Worm (Caenorhabditis elegans) whole organism, mixed stage, embryonic: Measurements from ENCODE around the gene ZC513.14.

Experiments used
- M03D4.4 ChIP-seq: sonication (generic microtip); optimal IDR thresholded peaks from 2 replicates; lab custom pipeline; 2017; ENCODE audit warnings: mild to moderate bottlenecking, missing genetic modification characterization, missing compliant biosample characterization
- bed-3 ChIP-seq: fragments of 200-800 bp; sonication (Bioruptor generic); optimal IDR thresholded peaks from 3 replicates; lab custom pipeline; 2018; ENCODE audit warnings: mild to moderate bottlenecking, missing genetic modification characterization, moderate library complexity, missing compliant biosample characterization
- blmp-1 ChIP-seq: fragments of 150-350 bp; optimal IDR thresholded peaks from 2 replicates; lab custom pipeline; 2014; ENCODE audit warnings: missing biosample characterization, missing genetic modification characterization
- ceh-39 ChIP-seq: fragments of 150-350 bp; optimal IDR thresholded peaks from 2 replicates; lab custom pipeline; 2014; ENCODE audit warnings: missing biosample characterization, missing genetic modification characterization
- ceh-43 ChIP-seq: fragments of 200-800 bp; sonication (Bioruptor generic); optimal IDR thresholded peaks from 2 replicates; lab custom pipeline; 2018; ENCODE audit warnings: mild to moderate bottlenecking, missing genetic modification characterization, moderate library complexity, missing compliant biosample characterization
- ceh-83 ChIP-seq: fragments of 200-800 bp; sonication (Bioruptor generic); optimal IDR thresholded peaks from 2 replicates; lab custom pipeline; 2018; ENCODE audit warnings: mild to moderate bottlenecking, missing genetic modification characterization, missing compliant biosample characterization
- ces-1 ChIP-seq: fragments of 150-350 bp; optimal IDR thresholded peaks from 2 replicates; lab custom pipeline; 2014; ENCODE audit warnings: missing biosample characterization, missing genetic modification reagents, missing genetic modification characterization
- cnd-1 ChIP-seq: fragments of 200-800 bp; sonication (Bioruptor generic); optimal IDR thresholded peaks from 2 replicates; lab custom pipeline; 2018; ENCODE audit warnings: mild to moderate bottlenecking, missing genetic modification characterization, missing compliant biosample characterization
- drap-1 ChIP-seq: fragments of 200-800 bp; sonication (Bioruptor generic); optimal IDR thresholded peaks from 3 replicates; lab custom pipeline; 2018; ENCODE audit warnings: mild to moderate bottlenecking, missing genetic modification characterization, missing compliant biosample characterization
- elt-1 ChIP-seq: sonication (generic microtip); optimal IDR thresholded peaks from 2 replicates; lab custom pipeline; 2017; ENCODE audit warnings: missing genetic modification characterization, mild to moderate bottlenecking, missing compliant biosample characterization, antibody characterized with exemption, moderate library complexity, borderline replicate concordance; ENCODE audit not compliant: insufficient read depth
- elt-3 ChIP-seq: fragments of 150-350 bp; optimal IDR thresholded peaks from 2 replicates; lab custom pipeline; 2014; ENCODE audit warnings: missing biosample characterization, missing genetic modification characterization
- flh-1 ChIP-seq: fragments of 200-800 bp; sonication (Bioruptor generic); optimal IDR thresholded peaks from 2 replicates; lab custom pipeline; 2018; ENCODE audit warnings: mild to moderate bottlenecking, missing genetic modification characterization, moderate library complexity, missing compliant biosample characterization
- ham-2 ChIP-seq: fragments of 200-800 bp; sonication (Bioruptor generic); optimal IDR thresholded peaks from 2 replicates; lab custom pipeline; 2018; ENCODE audit warnings: mild to moderate bottlenecking, missing genetic modification characterization, missing compliant biosample characterization
- hlh-1 ChIP-seq: fragments of 150-350 bp; optimal IDR thresholded peaks from 2 replicates; lab custom pipeline; 2014; ENCODE audit warnings: missing biosample characterization, missing genetic modification reagents, missing genetic modification characterization
- lin-32 ChIP-seq: fragments of 200-800 bp; sonication (Bioruptor generic); optimal IDR thresholded peaks from 2 replicates; lab custom pipeline; 2018; ENCODE audit warnings: mild to moderate bottlenecking, missing genetic modification characterization, missing compliant biosample characterization
- lsy-2 ChIP-seq: fragments of 150-350 bp; optimal IDR thresholded peaks from 2 replicates; lab custom pipeline; 2014; ENCODE audit warnings: missing biosample characterization, missing genetic modification characterization
- mab-5 ChIP-seq: fragments of 150-350 bp; optimal IDR thresholded peaks from 2 replicates; lab custom pipeline; 2014; ENCODE audit warnings: missing biosample characterization, missing genetic modification characterization
- mep-1 ChIP-seq: fragments of 150-350 bp; optimal IDR thresholded peaks from 2 replicates; lab custom pipeline; 2017; ENCODE audit warnings: missing biosample characterization, missing genetic modification reagents, missing genetic modification characterization, inconsistent platforms
- mls-2 ChIP-seq: sonication (generic microtip); optimal IDR thresholded peaks from 2 replicates; lab custom pipeline; 2016; ENCODE audit warnings: mild to moderate bottlenecking, missing genetic modification characterization, moderate library complexity, missing compliant biosample characterization
- nhr-12 ChIP-seq: fragments of 150-350 bp; optimal IDR thresholded peaks from 2 replicates; lab custom pipeline; 2014; ENCODE audit warnings: missing biosample characterization, missing genetic modification characterization
- nhr-2 ChIP-seq: fragments of 150-350 bp; optimal IDR thresholded peaks from 2 replicates; lab custom pipeline; 2014; ENCODE audit warnings: missing biosample characterization, missing genetic modification characterization
- nhr-237 ChIP-seq: fragments of 150-350 bp; optimal IDR thresholded peaks from 2 replicates; lab custom pipeline; 2014; ENCODE audit warnings: missing biosample characterization, missing genetic modification characterization
- nhr-28 ChIP-seq: fragments of 150-350 bp; optimal IDR thresholded peaks from 2 replicates; lab custom pipeline; 2014; ENCODE audit warnings: missing biosample characterization, missing genetic modification characterization
- nhr-76 ChIP-seq: sonication (generic microtip); optimal IDR thresholded peaks from 2 replicates; lab custom pipeline; 2017; ENCODE audit warnings: missing biosample characterization, missing genetic modification characterization
- sem-2 ChIP-seq: fragments of 200-800 bp; sonication (Bioruptor generic); optimal IDR thresholded peaks from 2 replicates; lab custom pipeline; 2018; ENCODE audit warnings: mild to moderate bottlenecking, missing genetic modification characterization, missing compliant biosample characterization
- snpc-4 ChIP-seq: fragments of 150-350 bp; optimal IDR thresholded peaks from 2 replicates; lab custom pipeline; 2014; ENCODE audit warnings: missing biosample characterization, missing genetic modification characterization
- sptf-1 ChIP-seq: sonication (generic microtip); optimal IDR thresholded peaks from 2 replicates; lab custom pipeline; 2017; ENCODE audit warnings: mild to moderate bottlenecking, missing genetic modification characterization, moderate library complexity, missing compliant biosample characterization
- tbx-8 ChIP-seq: fragments of 200-800 bp; sonication (Bioruptor generic); optimal IDR thresholded peaks from 2 replicates; lab custom pipeline; 2018; ENCODE audit warnings: mild to moderate bottlenecking, missing genetic modification characterization, moderate library complexity, missing compliant biosample characterization
- unc-120 ChIP-seq: sonication (generic microtip); optimal IDR thresholded peaks from 2 replicates; lab custom pipeline; 2017; ENCODE audit warnings: missing genetic modification characterization, missing compliant biosample characterization; ENCODE audit not compliant: poor library complexity, severe bottlenecking
- unc-39 ChIP-seq: fragments of 150-350 bp; optimal IDR thresholded peaks from 2 replicates; lab custom pipeline; 2014; ENCODE audit warnings: missing biosample characterization, missing genetic modification characterization
- zip-8 ChIP-seq: fragments of 150-350 bp; optimal IDR thresholded peaks from 2 replicates; lab custom pipeline; 2014; ENCODE audit warnings: missing biosample characterization, missing genetic modification characterization
- ztf-11 ChIP-seq: fragments of 150-350 bp; optimal IDR thresholded peaks from 2 replicates; lab custom pipeline; 2014; ENCODE audit warnings: missing biosample characterization, missing genetic modification characterization

Gene ZC513.14

ce11 chrV:8012032-8012431, 23.8 kb downstream of the ZC513.14 start, which contains the start of gene rpb-9:
TSS of gene rpb-9 (minus strand) at chrV:8012345.
- TF ChIP-seq cnd-1 = no peak
- no peak for TF ChIP-seq nhr-2 (tag; lab: Kevin White, UChicago)
- TF ChIP-seq zip-8 (tag; lab: Kevin White, UChicago) = no peak
- no peak for TF ChIP-seq blmp-1
- no peak for TF ChIP-seq elt-1 (tag; lab: Kevin White, UChicago)

- no peak for TF ChIP-seq nhr-28 (tag; lab: Kevin White, UChicago)
- TF ChIP-seq snpc-4 (tag; lab: Kevin White, UChicago) = no peak
- TF ChIP-seq sptf-1 = no peak
- TF ChIP-seq unc-120 (tag; lab: Kevin White, UChicago) = no peak
- no peak for TF ChIP-seq flh-1 (GFP tag; lab: Kevin White, UChicago)
- no peak for TF ChIP-seq elt-3 (tag; lab: Kevin White, UChicago)
- TF ChIP-seq zip-8 (tag; lab: Kevin White, UChicago) = no peak
- TF ChIP-seq ztf-11 (tag; lab: Kevin White, UChicago) = no peak
- TF ChIP-seq nhr-2 (tag; lab: Kevin White, UChicago) = no peak
- no peak for TF ChIP-seq ceh-39
- TF ChIP-seq ceh-83 (GFP tag; lab: Kevin White, UChicago) = no peak
- TF ChIP-seq drap-1 = no peak
- no peak for TF ChIP-seq ces-1 (GFP tag; lab: Kevin White, UChicago)
- no peak for TF ChIP-seq mab-5 (tag; lab: Kevin White, UChicago)
- TF ChIP-seq nhr-12 = no peak
- no peak for TF ChIP-seq mep-1
Observed at ce11 chrV:8010846-8011245, 25.0 kb downstream of the ZC513.14 start, which contains the start of gene lmtr-2. TSS of gene lmtr-2 (minus strand) at chrV:8011106.

- TF ChIP-seq lin-32 (GFP tag; lab: Kevin White, UChicago) = no peak
- no peak for TF ChIP-seq lsy-2
- no peak for TF ChIP-seq ceh-39
- no peak for TF ChIP-seq mls-2 (tag; lab: Kevin White, UChicago)
- TF ChIP-seq ztf-11 (tag; lab: Kevin White, UChicago) = no peak
- no peak for TF ChIP-seq snpc-4 (tag; lab: Kevin White, UChicago)
- TF ChIP-seq mab-5 (tag; lab: Kevin White, UChicago) = no peak
- no peak for TF ChIP-seq ham-2
- TF ChIP-seq M03D4.4 (tag; lab: Kevin White, UChicago) = no peak
Observed at ce11 chrV:8010103-8010502, 25.7 kb downstream of the ZC513.14 start, which contains the start of gene Y97E10AR.4. TSS of gene Y97E10AR.4 (minus strand) at chrV:8010233.

- no peak for TF ChIP-seq sptf-1
- TF ChIP-seq ces-1 (GFP tag; lab: Kevin White, UChicago) = peak; percentile 73
- no peak for TF ChIP-seq lsy-2
- no peak for TF ChIP-seq unc-120 (tag; lab: Kevin White, UChicago)
- no peak for TF ChIP-seq snpc-4 (tag; lab: Kevin White, UChicago)
Observed at ce11 chrV:8007460-8008292, 28.2 kb downstream of the ZC513.14 start, which contains the start of gene Y97E10AR.3. TSS of gene Y97E10AR.3 (minus strand) at chrV:8007510.

- TF ChIP-seq zip-8 (tag; lab: Kevin White, UChicago) = no peak
- TF ChIP-seq mab-5 (tag; lab: Kevin White, UChicago) = no peak
- TF ChIP-seq, all 35 proteins: peak for 0
Observed at ce11 chrV:8005000-8005399, 30.8 kb downstream of the ZC513.14 start, which contains the start of gene Y97E10AR.8. TSS of gene Y97E10AR.8 (plus strand) at chrV:8005300.

ce11 chrV:8000929-8001513, 34.8 kb downstream of the ZC513.14 start, which contains the start of gene Y97E10AR.1:
TSS of gene Y97E10AR.1 (plus strand) at chrV:8001463.
- no peak for TF ChIP-seq elt-1 (tag; lab: Kevin White, UChicago)
- TF ChIP-seq tbx-8 (GFP tag; lab: Kevin White, UChicago) = no peak
- peak; percentile 42 for TF ChIP-seq lsy-2
- TF ChIP-seq ceh-43 (GFP tag; lab: Kevin White, UChicago) = no peak
- no peak for TF ChIP-seq elt-3 (tag; lab: Kevin White, UChicago)
- TF ChIP-seq zip-8 (tag; lab: Kevin White, UChicago) = no peak
- no peak for TF ChIP-seq nhr-12
- peak; percentile 69 for TF ChIP-seq nhr-237 (tag; lab: Kevin White, UChicago)
- no peak for TF ChIP-seq unc-39
- no peak for TF ChIP-seq ceh-39
- no peak for TF ChIP-seq cnd-1
- no peak for TF ChIP-seq ceh-83 (GFP tag; lab: Kevin White, UChicago)
- no peak for TF ChIP-seq nhr-2 (tag; lab: Kevin White, UChicago)
- TF ChIP-seq ces-1 (GFP tag; lab: Kevin White, UChicago) = peak; percentile 82
- TF ChIP-seq blmp-1 = peak; percentile 55
- peak; percentile 28 for TF ChIP-seq sptf-1
- no peak for TF ChIP-seq bed-3
- TF ChIP-seq nhr-28 (tag; lab: Kevin White, UChicago) = no peak
- peak; percentile 85 for TF ChIP-seq hlh-1 (tag; lab: Kevin White, UChicago)
- peak; percentile 55 for TF ChIP-seq mls-2 (tag; lab: Kevin White, UChicago)
- TF ChIP-seq flh-1 (GFP tag; lab: Kevin White, UChicago) = no peak
- no peak for TF ChIP-seq ztf-11 (tag; lab: Kevin White, UChicago)
- peak; percentile 2 for TF ChIP-seq mab-5 (tag; lab: Kevin White, UChicago)
- TF ChIP-seq lin-32 (GFP tag; lab: Kevin White, UChicago) = no peak
- TF ChIP-seq unc-120 (tag; lab: Kevin White, UChicago) = peak; percentile 98
- no peak for TF ChIP-seq sem-2 (GFP tag; lab: Kevin White, UChicago)
- TF ChIP-seq nhr-76 (tag; lab: Kevin White, UChicago) = no peak
- no peak for TF ChIP-seq ham-2
- no peak for TF ChIP-seq M03D4.4 (tag; lab: Kevin White, UChicago)
- peak; percentile 43 for TF ChIP-seq mep-1
